Worm (Caenorhabditis elegans): ENCODE data around the gene npl-4.2.

npl-4.2 gene

DNA sequence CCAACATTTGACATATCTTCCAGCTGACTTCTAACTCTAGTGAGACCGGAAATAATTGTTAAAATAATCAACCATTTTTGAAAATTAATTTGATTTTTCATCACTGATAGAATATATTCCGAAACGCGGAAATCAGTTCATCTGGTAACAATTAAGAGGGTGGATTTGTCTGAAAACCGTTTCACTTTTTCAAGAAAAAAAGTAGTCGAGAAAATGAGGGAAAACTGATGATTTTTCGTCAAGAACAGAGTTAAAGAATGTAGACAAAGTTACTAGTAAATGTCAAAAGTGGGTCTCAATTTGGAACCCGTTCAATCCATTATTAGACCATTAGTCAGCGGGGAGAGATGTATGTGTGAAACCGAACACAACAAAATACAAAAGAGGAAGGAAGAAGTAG lies 19.5 kb upstream of the npl-4.2 start, which contains the start of gene C17G10.6:
C17G10.6 (minus strand) TSS at position 101 of the 400 bp plus-strand sequence.
- TF ChIP-seq sem-4 (tag; optimal IDR thresholded peaks at IDR 0.05), result no peak
- TF ChIP-seq elt-1 (tag; optimal IDR thresholded peaks at IDR 0.05), result no peak
- TF ChIP-seq ztf-4 (tag; optimal IDR thresholded peaks at IDR 0.05), result no peak
- no peak for TF ChIP-seq blmp-1 (tag; optimal IDR thresholded peaks at IDR 0.05; ENCODE audit: insufficient read depth)
- TF ChIP-seq zag-1 (tag; optimal IDR thresholded peaks at IDR 0.05), result no peak
- no peak for TF ChIP-seq ceh-82 (tag; optimal IDR thresholded peaks at IDR 0.05)
- no peak for TF ChIP-seq unc-39 (tag; optimal IDR thresholded peaks at IDR 0.05)
- TF ChIP-seq nhr-77 (tag; optimal IDR thresholded peaks at IDR 0.05), result no peak
- no peak for TF ChIP-seq crh-2 (tag; optimal IDR thresholded peaks at IDR 0.05)
- TF ChIP-seq sma-9 (GFP tag; optimal IDR thresholded peaks at IDR 0.05), result no peak
- TF ChIP-seq sma-9 (tag; optimal IDR thresholded peaks at IDR 0.05), result no peak
- TF ChIP-seq nhr-21 (tag; optimal IDR thresholded peaks at IDR 0.05), result no peak
- no peak for TF ChIP-seq ztf-11 (tag; optimal IDR thresholded peaks at IDR 0.05)
- no peak for TF ChIP-seq aly-2 (tag; optimal IDR thresholded peaks at IDR 0.05)
- no peak for TF ChIP-seq lin-39 (tag; optimal IDR thresholded peaks at IDR 0.05)
- TF ChIP-seq skn-1 (tag; optimal IDR thresholded peaks at IDR 0.05), result no peak

DNA sequence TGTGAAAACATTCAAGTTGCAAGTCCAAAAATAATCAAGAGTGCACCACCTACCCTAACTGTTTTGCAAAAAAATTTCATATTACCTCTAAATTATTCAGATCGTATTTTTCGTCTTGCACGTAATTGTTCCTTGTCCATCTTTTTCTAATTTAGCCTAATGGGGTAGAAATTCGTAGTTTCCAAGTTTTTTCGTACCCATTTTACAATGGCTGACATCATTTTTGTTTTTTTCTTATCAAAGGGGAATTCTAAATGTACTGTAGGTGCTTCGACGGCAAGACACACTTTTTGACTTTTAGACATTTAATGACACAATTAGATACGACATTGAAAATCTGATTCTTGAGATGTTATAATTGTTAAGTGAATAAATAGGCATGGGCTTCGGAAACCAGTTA lies 18.2 kb upstream of the npl-4.2 start:
- TF ChIP-seq lsy-2 (tag; optimal IDR thresholded peaks at IDR 0.05), result no peak
- TF ChIP-seq nhr-77 (tag; optimal IDR thresholded peaks at IDR 0.05), result no peak
- no peak for TF ChIP-seq ztf-4 (tag; optimal IDR thresholded peaks at IDR 0.05)
- no peak for TF ChIP-seq aly-2 (tag; optimal IDR thresholded peaks at IDR 0.05)
- TF ChIP-seq sma-3 (GFP tag; optimal IDR thresholded peaks at IDR 0.05), result no peak
- TF ChIP-seq ztf-1 (GFP tag; conservative IDR thresholded peaks at IDR 0.05), result no peak
- no peak for TF ChIP-seq nhr-21 (tag; optimal IDR thresholded peaks at IDR 0.05)

DNA sequence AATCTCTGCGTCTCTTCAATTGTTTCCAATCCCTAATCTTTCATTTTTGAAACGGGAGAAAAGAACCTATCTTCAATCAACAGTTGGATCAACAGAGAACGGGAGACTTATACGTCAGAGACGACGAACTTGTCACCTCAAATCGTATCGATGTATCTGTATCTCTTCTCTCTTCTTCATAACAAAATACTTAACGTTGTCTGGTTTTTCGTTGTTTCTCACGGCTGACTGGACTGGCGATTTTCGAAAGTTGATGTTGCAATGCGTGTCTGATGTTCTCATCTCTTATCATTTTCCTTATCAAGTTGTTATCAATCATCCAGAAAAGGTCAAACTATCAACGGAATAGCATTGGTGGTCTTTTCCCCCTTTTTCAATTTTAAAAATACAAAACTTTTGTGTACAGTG lies 17.1 kb upstream of the npl-4.2 start:
- peak; percentile 39 to 59 for TF ChIP-seq mdl-1 (tag; optimal IDR thresholded peaks at IDR 0.05)
- TF ChIP-seq sma-3 (GFP tag; optimal IDR thresholded peaks at IDR 0.05), result peak; percentile 92
- peak; percentile 86 for TF ChIP-seq fos-1 (tag; optimal IDR thresholded peaks at IDR 0.05)
- peak in 1 of 2 experiments; percentile 51 for TF ChIP-seq lsy-2 (tag; optimal IDR thresholded peaks at IDR 0.05)
- TF ChIP-seq nhr-129 (tag; optimal IDR thresholded peaks at IDR 0.05), result peak; percentile 79
- peak; percentile 92 for TF ChIP-seq nhr-21 (tag; optimal IDR thresholded peaks at IDR 0.05)
- peak; percentile 61 for TF ChIP-seq gmeb-1 (tag; optimal IDR thresholded peaks at IDR 0.05)
- peak; percentile 64 for TF ChIP-seq sem-4 (tag; optimal IDR thresholded peaks at IDR 0.05)
- peak; percentile 82 for TF ChIP-seq egl-27 (tag; optimal IDR thresholded peaks at IDR 0.05)
- TF ChIP-seq sma-9 (GFP tag; optimal IDR thresholded peaks at IDR 0.05), result peak; percentile 97
- peak; percentile 63 for TF ChIP-seq sma-9 (tag; optimal IDR thresholded peaks at IDR 0.05)
- TF ChIP-seq nhr-10 (tag; optimal IDR thresholded peaks at IDR 0.05), result no peak
- no peak for TF ChIP-seq nhr-12 (tag; optimal IDR thresholded peaks at IDR 0.05)
- TF ChIP-seq lin-11 (tag; optimal IDR thresholded peaks at IDR 0.05), result no peak
- peak; percentile 67 for TF ChIP-seq crh-2 (tag; optimal IDR thresholded peaks at IDR 0.05)
- no peak for TF ChIP-seq mbf-1 (tag; optimal IDR thresholded peaks at IDR 0.05)
- TF ChIP-seq blmp-1 (tag; optimal IDR thresholded peaks at IDR 0.05; ENCODE audit: insufficient read depth), result peak; percentile 72
- TF ChIP-seq F13H6.1 (tag; optimal IDR thresholded peaks at IDR 0.05), result peak; percentile 10
- TF ChIP-seq nhr-25 (tag; optimal IDR thresholded peaks at IDR 0.05), result peak; percentile 92
- TF ChIP-seq nhr-6 (tag; optimal IDR thresholded peaks at IDR 0.05), result peak; percentile 37
- no peak for TF ChIP-seq nhr-23 (tag; optimal IDR thresholded peaks at IDR 0.05)
- TF ChIP-seq ceh-16 (tag; optimal IDR thresholded peaks at IDR 0.05), result peak; percentile 20
- TF ChIP-seq C34F6.9 (tag; optimal IDR thresholded peaks at IDR 0.05), result peak; percentile 56
- TF ChIP-seq Y55F3AM.14 (GFP tag; optimal IDR thresholded peaks at IDR 0.05), result peak; percentile 6

DNA sequence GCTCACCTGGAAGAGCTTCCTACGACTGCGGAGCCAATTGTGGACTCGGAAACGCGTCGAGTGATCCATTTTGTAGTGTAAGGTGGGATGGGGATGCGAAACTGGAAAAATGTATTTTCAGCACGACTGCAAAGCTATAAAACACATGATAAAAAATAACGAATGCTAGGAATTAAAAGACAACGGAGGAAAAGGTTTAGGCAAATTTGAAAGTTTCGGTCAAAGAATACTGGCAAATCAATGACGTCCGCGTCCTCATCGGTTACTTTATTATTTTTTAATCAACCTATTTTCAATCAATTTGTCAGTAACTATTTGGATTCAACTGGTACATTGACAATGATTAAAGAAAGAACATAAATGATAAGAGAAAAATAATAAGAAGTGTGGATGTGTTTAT lies 14.9 kb upstream of the npl-4.2 start, which contains the start of gene C17G10.7:
C17G10.7 (minus strand) TSS at position 101 of the 400 bp plus-strand sequence.
- TF ChIP-seq unc-62 (GFP tag; optimal IDR thresholded peaks at IDR 0.05) (no peak), unc-55 (GFP tag; optimal IDR thresholded peaks at IDR 0.05) (no peak), ztf-1 (GFP tag; conservative IDR thresholded peaks at IDR 0.05) (no peak), gmeb-1 (tag; optimal IDR thresholded peaks at IDR 0.05) (no peak), sem-4 (tag; optimal IDR thresholded peaks at IDR 0.05) (no peak), ztf-11 (tag; optimal IDR thresholded peaks at IDR 0.05) (no peak), dmd-4 (tag; optimal IDR thresholded peaks at IDR 0.05) (no peak), crh-2 (tag; optimal IDR thresholded peaks at IDR 0.05) (no peak), snpc-4 (tag; optimal IDR thresholded peaks at IDR 0.05) (no peak), lsy-2 (tag; optimal IDR thresholded peaks at IDR 0.05) (no peak), C34F6.9 (tag; optimal IDR thresholded peaks at IDR 0.05) (no peak), nhr-25 (tag; optimal IDR thresholded peaks at IDR 0.05) (no peak), unc-39 (tag; optimal IDR thresholded peaks at IDR 0.05) (no peak)
